Worm (Caenorhabditis elegans): Measurements from ENCODE around the gene scl-6.

The scl-6 gene

ce11 chrIV:13098652-13099051, 30.1 kb downstream of the scl-6 start, which contains the start of the genes dli-1, tin-9.2 and exos-4.1 (continued):
- TF ChIP-seq ekl-4 (GFP tag; IDR thresholded peaks at IDR 0.05) = no peak
- TF ChIP-seq F23B12.7 (tag; optimal IDR thresholded peaks at IDR 0.05; ENCODE audit: insufficient read depth) = peak; percentile 84
- 0 out of 2 replicates have a peak, but pooled peaks have one; percentile 36 for TF ChIP-seq nfyb-1 (GFP tag; IDR thresholded peaks at IDR 0.05)
- no peak for TF ChIP-seq mel-28 (tag; optimal IDR thresholded peaks at IDR 0.05; ENCODE audit: borderline replicate concordance)
- TF ChIP-seq F33H1.4 (GFP tag; IDR thresholded peaks at IDR 0.05) = peak; percentile 75
- peak; percentile 43 for TF ChIP-seq F49E8.2 (tag; optimal IDR thresholded peaks at IDR 0.05; ENCODE audit: insufficient read depth)
- no peak for TF ChIP-seq die-1 (tag; optimal IDR thresholded peaks at IDR 0.05)
- TF ChIP-seq madf-10 (tag; optimal IDR thresholded peaks at IDR 0.05) = no peak
- TF ChIP-seq nhr-80 (tag; optimal IDR thresholded peaks at IDR 0.05) = no peak
- TF ChIP-seq cebp-1 (GFP tag; IDR thresholded peaks at IDR 0.05) = no peak
- peak; percentile 77 for TF ChIP-seq cebp-1 (tag; optimal IDR thresholded peaks at IDR 0.05)
- peak; percentile 77 for TF ChIP-seq snpc-1.3 (tag; optimal IDR thresholded peaks at IDR 0.05; ENCODE audit: insufficient read depth)
- TF ChIP-seq sptf-2 (GFP tag; optimal IDR thresholded peaks at IDR 0.05) = no peak
- no peak for TF ChIP-seq F10E7.11 (tag; optimal IDR thresholded peaks at IDR 0.05)
- TF ChIP-seq ceh-91 (GFP tag; IDR thresholded peaks at IDR 0.05) = peak; percentile 30; the same call in 1 of the 2 replicates
- TF ChIP-seq T07F8.4 (tag; optimal IDR thresholded peaks at IDR 0.05) = no peak
- TF ChIP-seq Y56A3A.18 (GFP tag; IDR thresholded peaks at IDR 0.05) = no peak
- peak; percentile 41; the same call in 1 of the 2 replicates for TF ChIP-seq rcor-1 (GFP tag; IDR thresholded peaks at IDR 0.05)
- TF ChIP-seq lin-26 (GFP tag; IDR thresholded peaks at IDR 0.05) = no peak
- peak; percentile 98 for TF ChIP-seq hmg-1.2 (GFP tag; IDR thresholded peaks at IDR 0.05)

- TF ChIP-seq hsf-1 (GFP tag; IDR thresholded peaks at IDR 0.05) = no peak
- no peak for TF ChIP-seq F10E7.11 (tag; optimal IDR thresholded peaks at IDR 0.05)
- no peak for TF ChIP-seq die-1 (tag; optimal IDR thresholded peaks at IDR 0.05)
- no peak for TF ChIP-seq cebp-1 (GFP tag; IDR thresholded peaks at IDR 0.05)
- no peak for TF ChIP-seq cebp-1 (tag; optimal IDR thresholded peaks at IDR 0.05)
- no peak for TF ChIP-seq K12H6.12 (tag; optimal IDR thresholded peaks at IDR 0.05)
- TF ChIP-seq madf-3 (GFP tag; IDR thresholded peaks at IDR 0.05) = no peak
- no peak for TF ChIP-seq madf-8 (GFP tag; conservative IDR thresholded peaks at IDR 0.05)
Observed at ce11 chrIV:13100415-13100814, 31.9 kb downstream of the scl-6 start, which contains the start of gene fask-1. Gene fask-1 (plus strand): TSS chrIV:13100715.

- no peak for TF ChIP-seq tlf-1 (GFP tag; optimal IDR thresholded peaks at IDR 0.05)
- no peak for TF ChIP-seq snpc-4 (GFP tag; optimal IDR thresholded peaks at IDR 0.05)
- no peak for TF ChIP-seq snpc-4 (tag; optimal IDR thresholded peaks at IDR 0.05)
- no peak for TF ChIP-seq ccch-3 (GFP tag; optimal IDR thresholded peaks at IDR 0.05)
- TF ChIP-seq nhr-90 (tag; optimal IDR thresholded peaks at IDR 0.05) = no peak
- TF ChIP-seq xnd-1 (tag; optimal IDR thresholded peaks at IDR 0.05) = peak; percentile 49
- TF ChIP-seq F49E8.2 (tag; optimal IDR thresholded peaks at IDR 0.05; ENCODE audit: insufficient read depth) = no peak
- TF ChIP-seq efl-1 (GFP tag; optimal IDR thresholded peaks at IDR 0.05) = peak; percentile 44
- no peak for TF ChIP-seq akir-1 (GFP tag; optimal IDR thresholded peaks at IDR 0.05)
- peak; percentile 63 for TF ChIP-seq madf-6 (GFP tag; IDR thresholded peaks at IDR 0.05)
- TF ChIP-seq lin-40 (tag; optimal IDR thresholded peaks at IDR 0.05) = no peak
- TF ChIP-seq zfh-2 (GFP tag; conservative IDR thresholded peaks at IDR 0.05) = no peak
- TF ChIP-seq K11D2.4 (GFP tag; IDR thresholded peaks at IDR 0.05) = no peak
- TF ChIP-seq ZK185.1 (tag; optimal IDR thresholded peaks at IDR 0.05; ENCODE audit: poor library complexity, severe bottlenecking) = no peak
- TF ChIP-seq hlh-12 (tag; optimal IDR thresholded peaks at IDR 0.05) = no peak
Observed at ce11 chrIV:13104900-13105299, 36.3 kb downstream of the scl-6 start, which contains the start of gene rde-11. Gene rde-11 (plus strand): TSS chrIV:13105200.

All from whole organism, young adult.